Fruit fly (Drosophila melanogaster) whole organism, wandering third instar larva: ENCODE measurements around the gene CG9426.

Experiments
- Abd-B ChIP-seq: fragments of >200 bp; optimal IDR thresholded peaks from 2 replicates; lab custom pipeline; 2017; ENCODE audit warnings: missing biosample characterization, missing genetic modification characterization
- CG32264 ChIP-seq: fragments of 200-800 bp; sonication (Bioruptor generic); optimal IDR thresholded peaks from 2 replicates; lab custom pipeline; 2016; ENCODE audit warnings: missing biosample characterization, missing genetic modification characterization
- CG9705 ChIP-seq: fragments of 200-800 bp; sonication (Bioruptor generic); optimal IDR thresholded peaks from 2 replicates; lab custom pipeline; 2018; ENCODE audit warnings: missing biosample characterization, mild to moderate bottlenecking, missing genetic modification characterization
- CrebA ChIP-seq: fragments of 200-800 bp; sonication (Bioruptor generic); optimal IDR thresholded peaks from 2 replicates; lab custom pipeline; 2016; ENCODE audit warnings: missing biosample characterization, mild to moderate bottlenecking, missing genetic modification characterization, borderline replicate concordance
- Dfd ChIP-seq: fragments of >200 bp; optimal IDR thresholded peaks from 2 replicates; lab custom pipeline; 2017; ENCODE audit warnings: missing biosample characterization, missing genetic modification characterization
- Dif ChIP-seq: fragments of 200-275, 200-300 bp; sonication (Bioruptor generic); optimal IDR thresholded peaks from 2 replicates; lab custom pipeline; 2018; ENCODE audit warnings: missing biosample characterization, missing genetic modification characterization; ENCODE audit not compliant: partially characterized antibody
- HLH106 ChIP-seq: fragments of 200-800 bp; optimal IDR thresholded peaks from 3 replicates; lab custom pipeline; 2019; ENCODE audit warnings: missing biosample characterization, mild to moderate bottlenecking, missing genetic modification characterization, moderate library complexity
- Hnf4 ChIP-seq: fragments of 200-800 bp; sonication (Bioruptor generic); optimal IDR thresholded peaks from 2 replicates; lab custom pipeline; 2016; ENCODE audit warnings: missing biosample characterization, mild to moderate bottlenecking, missing genetic modification characterization
- Hr78 ChIP-seq: fragments of >200 bp; optimal IDR thresholded peaks from 2 replicates; lab custom pipeline; 2017; ENCODE audit warnings: missing biosample characterization, missing genetic modification characterization
- Hr83 ChIP-seq: fragments of 200-300 bp; sonication (Bioruptor generic); optimal IDR thresholded peaks from 2 replicates; lab custom pipeline; 2016; ENCODE audit warnings: missing biosample characterization, mild to moderate bottlenecking, missing genetic modification characterization, moderate library complexity; ENCODE audit not compliant: poor library complexity, severe bottlenecking
- Jra ChIP-seq: sonication (Bioruptor generic); optimal IDR thresholded peaks from 2 replicates; lab custom pipeline; 2016; ENCODE audit warnings: missing biosample characterization, missing genetic modification characterization
- Mio ChIP-seq: sonication (Bioruptor generic); optimal IDR thresholded peaks from 2 replicates; lab custom pipeline; 2016; ENCODE audit warnings: missing biosample characterization, missing genetic modification characterization
- Myc ChIP-seq: fragments of >200 bp; optimal IDR thresholded peaks from 2 replicates; lab custom pipeline; 2017
- N ChIP-seq: fragments of >200 bp; optimal IDR thresholded peaks from 2 replicates; lab custom pipeline; 2018; ENCODE audit warnings: missing biosample characterization, missing external identifiers, missing genetic modification characterization
- OdsH ChIP-seq: fragments of 200-800 bp; sonication (Bioruptor generic); optimal IDR thresholded peaks from 2 replicates; lab custom pipeline; 2016; ENCODE audit warnings: missing biosample characterization, mild to moderate bottlenecking, missing genetic modification characterization
- Rel ChIP-seq, 2 experiments: fragments of 200-800 bp; sonication (Bioruptor generic) in 1 of 2; optimal IDR thresholded peaks; 2 replicates in 1 of 2; 3 replicates in 1 of 2; lab custom pipeline; 2016 to 2019; ENCODE audit warnings: mild to moderate bottlenecking in 2 of 2, missing biosample characterization in 2 of 2, missing genetic modification characterization in 2 of 2, moderate library complexity in 1 of 2
- Sp1 ChIP-seq: fragments of 200-800 bp; sonication (Bioruptor generic); optimal IDR thresholded peaks from 3 replicates; lab custom pipeline; 2019; ENCODE audit warnings: missing biosample characterization, mild to moderate bottlenecking, missing genetic modification characterization, moderate library complexity
- Vsx2 ChIP-seq: fragments of 200-300, 225-300 bp; sonication (Bioruptor generic); optimal IDR thresholded peaks from 2 replicates; lab custom pipeline; 2018; ENCODE audit warnings: missing biosample characterization, missing genetic modification characterization; ENCODE audit not compliant: partially characterized antibody
- br ChIP-seq: fragments of 200-800 bp; sonication (Bioruptor generic); optimal IDR thresholded peaks from 2 replicates; lab custom pipeline; 2016; ENCODE audit warnings: missing biosample characterization, missing genetic modification characterization
- brk ChIP-seq: fragments of 200-800 bp; sonication (Bioruptor generic); optimal IDR thresholded peaks from 2 replicates; lab custom pipeline; 2016; ENCODE audit warnings: missing biosample characterization, mild to moderate bottlenecking, missing genetic modification characterization
- dl ChIP-seq, 2 experiments: fragments of 175-275, 200-275 bp in 1 of 2; fragments of 200-275 bp in 1 of 2; sonication (Bioruptor generic); optimal IDR thresholded peaks; lab custom pipeline; 2018; ENCODE audit warnings: mild to moderate bottlenecking in 2 of 2, missing biosample characterization in 2 of 2, missing genetic modification characterization in 2 of 2, moderate library complexity in 2 of 2; ENCODE audit not compliant: partially characterized antibody in 2 of 2, insufficient read depth in 1 of 2
- dmrt93B ChIP-seq: fragments of 200-800 bp; sonication (Bioruptor generic); optimal IDR thresholded peaks from 2 replicates; lab custom pipeline; 2018; ENCODE audit warnings: missing biosample characterization, mild to moderate bottlenecking, missing genetic modification characterization
- dsf ChIP-seq: sonication (Bioruptor generic); optimal IDR thresholded peaks from 2 replicates; lab custom pipeline; 2016; ENCODE audit warnings: missing biosample characterization, missing genetic modification characterization, borderline replicate concordance
- ey ChIP-seq: fragments of 200-800 bp; sonication (Bioruptor generic); optimal IDR thresholded peaks from 2 replicates; lab custom pipeline; 2016; ENCODE audit warnings: missing biosample characterization, missing genetic modification characterization
- foxo ChIP-seq, 2 experiments: fragments of 200-800 bp; sonication (Bioruptor generic); optimal IDR thresholded peaks; 2 replicates in 1 of 2; 3 replicates in 1 of 2; lab custom pipeline; 2016 to 2017; ENCODE audit warnings: missing biosample characterization in 2 of 2, missing genetic modification characterization in 2 of 2
- fru ChIP-seq: fragments of 200-800 bp; sonication (Bioruptor generic); optimal IDR thresholded peaks from 3 replicates; lab custom pipeline; 2016; ENCODE audit warnings: missing biosample characterization, mild to moderate bottlenecking, missing genetic modification characterization
- h ChIP-seq: fragments of 200-800 bp; sonication (Bioruptor generic); optimal IDR thresholded peaks from 3 replicates; lab custom pipeline; 2016; ENCODE audit warnings: missing biosample characterization, mild to moderate bottlenecking, missing genetic modification characterization
- jim ChIP-seq: fragments of 175-275, 200-325 bp; sonication (Bioruptor generic); optimal IDR thresholded peaks from 2 replicates; lab custom pipeline; 2016; ENCODE audit warnings: missing biosample characterization, mild to moderate bottlenecking, missing genetic modification characterization
- lola ChIP-seq: fragments of >200 bp; optimal IDR thresholded peaks from 2 replicates; lab custom pipeline; 2017; ENCODE audit warnings: missing biosample characterization, missing genetic modification characterization
- pan ChIP-seq: fragments of >200 bp; optimal IDR thresholded peaks from 2 replicates; lab custom pipeline; 2017
- psq ChIP-seq: fragments of 200-800 bp; sonication (Bioruptor generic); optimal IDR thresholded peaks from 3 replicates; lab custom pipeline; 2017; ENCODE audit warnings: missing biosample characterization, mild to moderate bottlenecking, missing genetic modification characterization, moderate library complexity
- rgr ChIP-seq: fragments of 200-800 bp; sonication (Bioruptor generic); optimal IDR thresholded peaks from 3 replicates; lab custom pipeline; 2016; ENCODE audit warnings: missing biosample characterization, mild to moderate bottlenecking, missing genetic modification characterization
- sage ChIP-seq: fragments of 200-800 bp; sonication (Bioruptor generic); optimal IDR thresholded peaks from 2 replicates; lab custom pipeline; 2016; ENCODE audit warnings: missing biosample characterization, mild to moderate bottlenecking, missing genetic modification characterization
- sv ChIP-seq: fragments of 200-800 bp; sonication (Bioruptor generic); optimal IDR thresholded peaks from 3 replicates; lab custom pipeline; 2016; ENCODE audit warnings: missing biosample characterization, missing genetic modification characterization
- usp ChIP-seq: fragments of >200 bp; optimal IDR thresholded peaks from 2 replicates; lab custom pipeline; 2017; ENCODE audit warnings: missing biosample characterization, missing genetic modification characterization
- woc ChIP-seq: sonication (Bioruptor generic); optimal IDR thresholded peaks from 2 replicates; lab custom pipeline; 2016; ENCODE audit warnings: missing biosample characterization, mild to moderate bottlenecking, missing genetic modification characterization

CG9426 gene

dm6 chr2L:13204151-13204550 lies 15.6 kb downstream of the CG9426 start:
- no peak for TF ChIP-seq Abd-B (GFP tag; lab: Kevin White, UChicago)
- no peak for TF ChIP-seq Dif (GFP tag; lab: Kevin White, UChicago)
- TF ChIP-seq Dfd (GFP tag; lab: Kevin White, UChicago), result no peak
- no peak for TF ChIP-seq rgr (GFP tag; lab: Kevin White, UChicago)
- TF ChIP-seq Hr78 (GFP tag; lab: Kevin White, UChicago), result no peak
- TF ChIP-seq lola (GFP tag; lab: Kevin White, UChicago), result no peak

- no peak for TF ChIP-seq Mio (GFP tag; lab: Kevin White, UChicago)
- TF ChIP-seq h (GFP tag; lab: Kevin White, UChicago), result peak; percentile 47
- peak; percentile 30 for TF ChIP-seq Sp1 (GFP tag; lab: Kevin White, UChicago)
- peak; percentile 51 for TF ChIP-seq Dif (GFP tag; lab: Kevin White, UChicago)
- TF ChIP-seq usp (GFP tag; lab: Kevin White, UChicago), result no peak
- peak; percentile 43 for TF ChIP-seq psq (GFP tag; lab: Kevin White, UChicago)
- no peak for TF ChIP-seq sv (GFP tag; lab: Kevin White, UChicago)
- TF ChIP-seq woc (GFP tag; lab: Kevin White, UChicago), result no peak
- TF ChIP-seq dl (GFP tag; optimal IDR thresholded peaks at IDR 0.05; lab: Kevin White, UChicago; ENCODE audit: insufficient read depth in 1 of 2, partially characterized antibody in 2 of 2), result peak in 1 of 2 experiments; percentile 17
- TF ChIP-seq Myc (lab: Kevin White, UChicago), result no peak
- TF ChIP-seq Rel (GFP tag; optimal IDR thresholded peaks at IDR 0.05; lab: Kevin White, UChicago), result no peak
- TF ChIP-seq Rel (tag; optimal IDR thresholded peaks at IDR 0.05; lab: Kevin White, UChicago), result peak; percentile 53
- no peak for TF ChIP-seq sage (GFP tag; lab: Kevin White, UChicago)
- TF ChIP-seq Vsx2 (GFP tag; lab: Kevin White, UChicago), result no peak
These were observed 16.1 kb downstream of the CG9426 start, which contains the start of gene Pect for dm6 chr2L:13203437-13204137. Pect (plus strand) TSS chr2L:13203762.

dm6 chr2L:13202960-13203436 lies 16.7 kb downstream of the CG9426 start, which contains the start of gene CG16972:
CG16972 (minus strand) TSS chr2L:13203295.
- TF ChIP-seq Rel (GFP tag; optimal IDR thresholded peaks at IDR 0.05; lab: Kevin White, UChicago) (no peak), Rel (tag; optimal IDR thresholded peaks at IDR 0.05; lab: Kevin White, UChicago) (peak; percentile 76), br (no peak)

dm6 chr2L:13195822-13196221 lies 23.9 kb downstream of the CG9426 start:
- TF ChIP-seq ey (GFP tag; lab: Kevin White, UChicago) (no peak), N (GFP tag; lab: Kevin White, UChicago) (no peak), lola (GFP tag; lab: Kevin White, UChicago) (no peak), Dif (GFP tag; lab: Kevin White, UChicago) (no peak), Jra (GFP tag; lab: Kevin White, UChicago) (no peak)

- no peak for TF ChIP-seq Jra (GFP tag; lab: Kevin White, UChicago)
- peak; percentile 58 for TF ChIP-seq CG9705 (GFP tag; lab: Kevin White, UChicago)
- no peak for TF ChIP-seq Myc (lab: Kevin White, UChicago)
- TF ChIP-seq woc (GFP tag; lab: Kevin White, UChicago), result no peak
- no peak for TF ChIP-seq usp (GFP tag; lab: Kevin White, UChicago)
- TF ChIP-seq Sp1 (GFP tag; lab: Kevin White, UChicago), result no peak
- no peak for TF ChIP-seq Vsx2 (GFP tag; lab: Kevin White, UChicago)
- TF ChIP-seq CrebA (GFP tag; lab: Kevin White, UChicago), result no peak
- no peak for TF ChIP-seq dmrt93B (GFP tag; lab: Kevin White, UChicago)
- TF ChIP-seq br, result no peak
- no peak for TF ChIP-seq sage (GFP tag; lab: Kevin White, UChicago)
- TF ChIP-seq h (GFP tag; lab: Kevin White, UChicago), result no peak
- no peak for TF ChIP-seq CG32264 (GFP tag; lab: Kevin White, UChicago)
- no peak for TF ChIP-seq Hr78 (GFP tag; lab: Kevin White, UChicago)
- TF ChIP-seq fru, result no peak
- no peak for TF ChIP-seq dl (GFP tag; optimal IDR thresholded peaks at IDR 0.05; lab: Kevin White, UChicago; ENCODE audit: insufficient read depth in 1 of 2, partially characterized antibody in 2 of 2)
- no peak for TF ChIP-seq jim
- no peak for TF ChIP-seq pan (lab: Kevin White, UChicago)
- no peak for TF ChIP-seq OdsH (GFP tag; lab: Kevin White, UChicago)
- no peak for TF ChIP-seq Hnf4 (GFP tag; lab: Kevin White, UChicago)
- peak in 1 of 2 experiments; percentile 88 for TF ChIP-seq foxo (GFP tag; optimal IDR thresholded peaks at IDR 0.05; lab: Kevin White, UChicago)
- peak; percentile 76 for TF ChIP-seq psq (GFP tag; lab: Kevin White, UChicago)
- TF ChIP-seq lola (GFP tag; lab: Kevin White, UChicago), result no peak
- TF ChIP-seq Dfd (GFP tag; lab: Kevin White, UChicago), result no peak
- TF ChIP-seq brk (GFP tag; lab: Kevin White, UChicago), result no peak
- no peak for TF ChIP-seq HLH106 (tag; lab: Kevin White, UChicago)
- no peak for TF ChIP-seq dsf
- TF ChIP-seq Hr83 (GFP tag; lab: Kevin White, UChicago), result peak; percentile 49
- TF ChIP-seq Rel (GFP tag; optimal IDR thresholded peaks at IDR 0.05; lab: Kevin White, UChicago), result no peak
- peak; percentile 72 for TF ChIP-seq Rel (tag; optimal IDR thresholded peaks at IDR 0.05; lab: Kevin White, UChicago)
These were observed 27.8 kb downstream of the CG9426 start, which contains the start of the genes CG16974 and Edem2 for dm6 chr2L:13191894-13192293. CG16974 (minus strand) TSS chr2L:13191979. Edem2 (plus strand) TSS chr2L:13192201.
